Fruit fly (Drosophila melanogaster): ENCODE measurements around the gene CG13300.

Gene CG13300

DNA sequence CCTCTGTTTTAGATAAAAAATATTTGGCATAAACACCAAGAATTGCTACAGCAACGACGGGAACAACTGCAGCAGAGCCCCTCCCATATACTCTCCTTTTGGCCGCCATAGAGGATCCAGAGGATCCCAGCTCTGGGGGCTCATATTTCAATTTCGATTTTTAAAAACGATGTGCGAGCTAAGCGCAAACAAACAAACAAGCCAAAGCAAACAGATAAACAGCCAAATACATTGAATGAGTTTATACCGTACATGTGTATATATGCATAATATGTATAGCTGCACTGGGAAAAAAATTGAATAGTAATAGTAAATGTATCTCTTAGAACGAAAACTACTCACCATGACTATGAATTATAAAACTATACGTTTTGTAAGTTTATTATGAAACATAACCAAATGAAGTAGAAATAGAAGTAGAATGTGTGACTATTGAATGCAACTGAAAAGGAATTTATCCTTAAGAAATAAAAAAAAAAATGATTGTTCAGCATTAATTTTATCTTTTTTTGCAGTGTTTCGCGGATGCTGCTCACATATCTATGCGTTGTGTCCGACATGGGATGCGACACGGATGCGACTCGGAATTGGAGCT is 40.1 kb downstream of the CG13300 start (continued):
- TF ChIP-seq Hr38 (GFP tag; optimal IDR thresholded peaks at IDR 0.05) (no peak), CG11294 (GFP tag; IDR thresholded peaks at IDR 0.05) (no peak), ss (GFP tag; optimal IDR thresholded peaks at IDR 0.05) (no peak), Ets96B (tag; optimal IDR thresholded peaks at IDR 0.05) (peak; percentile 42), topi (GFP tag; optimal IDR thresholded peaks at IDR 0.05) (peak; percentile 63), Gug (GFP tag; IDR thresholded peaks at IDR 0.05) (no peak), fd59A (GFP tag; optimal IDR thresholded peaks at IDR 0.05) (no peak), dac (GFP tag; optimal IDR thresholded peaks at IDR 0.05) (no peak), CG3919 (GFP tag; optimal IDR thresholded peaks at IDR 0.05) (peak; percentile 46), Sox102F (GFP tag; optimal IDR thresholded peaks at IDR 0.05) (no peak), CG3032 (tag; optimal IDR thresholded peaks at IDR 0.05) (peak; percentile 3), fd85E (GFP tag; optimal IDR thresholded peaks at IDR 0.05) (no peak), CG31627 (GFP tag; optimal IDR thresholded peaks at IDR 0.05) (no peak), CG9139 (GFP tag; optimal IDR thresholded peaks at IDR 0.05) (no peak), CG10631 (GFP tag; optimal IDR thresholded peaks at IDR 0.05) (peak; percentile 29), CG32006 (GFP tag; optimal IDR thresholded peaks at IDR 0.05) (peak; percentile 26), Blimp-1 (GFP tag; optimal IDR thresholded peaks at IDR 0.05) (no peak), CG34406 (GFP tag; optimal IDR thresholded peaks at IDR 0.05) (no peak), CG8319 (GFP tag; optimal IDR thresholded peaks at IDR 0.05) (no peak), CG6854 (GFP tag; optimal IDR thresholded peaks at IDR 0.05) (no peak), CG8119 (GFP tag; IDR thresholded peaks at IDR 0.05) (no peak), cyc (GFP tag; optimal IDR thresholded peaks at IDR 0.05) (peak; percentile 41)

DNA sequence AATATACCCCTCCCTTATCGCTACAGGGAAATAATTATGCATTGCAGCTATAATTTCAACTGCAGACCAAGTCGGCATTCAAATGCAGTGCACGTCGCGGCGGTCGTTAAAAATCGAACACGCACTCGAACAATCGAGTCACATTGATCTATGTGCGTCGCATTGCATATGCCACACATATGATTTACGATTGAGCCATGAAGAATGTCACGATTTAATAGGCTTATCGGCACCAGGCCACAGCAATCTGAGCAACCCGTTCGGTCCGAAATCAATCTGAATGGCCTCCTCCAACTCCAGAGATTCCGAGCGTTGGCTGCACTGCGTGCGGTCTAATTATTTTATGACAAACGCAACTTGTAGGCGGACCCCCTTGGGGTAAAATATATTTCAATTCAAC is 41.7 kb downstream of the CG13300 start:
- TF ChIP-seq CG10669 (GFP tag; optimal IDR thresholded peaks at IDR 0.05) (no peak), OdsH (GFP tag; optimal IDR thresholded peaks at IDR 0.05) (no peak), fkh (GFP tag; optimal IDR thresholded peaks at IDR 0.05) (no peak), CG8119 (GFP tag; IDR thresholded peaks at IDR 0.05) (no peak), CG8319 (GFP tag; optimal IDR thresholded peaks at IDR 0.05) (no peak), CG6276 (GFP tag; optimal IDR thresholded peaks at IDR 0.05) (no peak), CG9139 (GFP tag; optimal IDR thresholded peaks at IDR 0.05) (no peak), acj6 (GFP tag; optimal IDR thresholded peaks at IDR 0.05) (no peak), Hr39 (GFP tag; optimal IDR thresholded peaks at IDR 0.05) (no peak), CG6808 (GFP tag; optimal IDR thresholded peaks at IDR 0.05) (no peak), pdm3 (GFP tag; optimal IDR thresholded peaks at IDR 0.05) (no peak), esn (GFP tag; optimal IDR thresholded peaks at IDR 0.05) (no peak), CG6163 (GFP tag; IDR thresholded peaks at IDR 0.05) (no peak), svp (GFP tag) (no peak), Smox (GFP tag; optimal IDR thresholded peaks at IDR 0.05) (no peak), CG4318 (GFP tag; optimal IDR thresholded peaks at IDR 0.05) (no peak), Eip93F (GFP tag; optimal IDR thresholded peaks at IDR 0.05) (no peak), Ets21C (GFP tag; optimal IDR thresholded peaks at IDR 0.05) (no peak)

DNA sequence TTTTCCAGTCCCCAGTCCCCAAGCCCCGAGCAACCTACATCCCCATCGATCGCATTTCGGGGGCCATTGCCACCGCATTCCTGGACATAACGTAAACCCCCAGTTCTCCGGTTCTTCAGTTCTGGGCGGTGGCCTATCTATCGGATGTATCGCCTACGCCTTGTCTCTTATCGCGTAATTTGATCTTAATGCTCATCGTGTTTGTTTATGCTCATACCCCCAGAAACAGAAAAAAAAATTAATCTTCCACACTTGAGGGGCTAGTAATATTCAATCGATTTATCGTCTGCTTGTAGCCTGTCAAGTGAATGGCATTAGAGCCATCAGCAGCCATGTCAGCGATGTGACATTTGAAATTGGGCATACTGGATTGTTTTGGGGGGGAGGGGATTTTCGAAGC is 42.5 kb downstream of the CG13300 start:
- TF ChIP-seq CG6163 (GFP tag; IDR thresholded peaks at IDR 0.05) (no peak), Sox15 (GFP tag; optimal IDR thresholded peaks at IDR 0.05) (no peak)

DNA sequence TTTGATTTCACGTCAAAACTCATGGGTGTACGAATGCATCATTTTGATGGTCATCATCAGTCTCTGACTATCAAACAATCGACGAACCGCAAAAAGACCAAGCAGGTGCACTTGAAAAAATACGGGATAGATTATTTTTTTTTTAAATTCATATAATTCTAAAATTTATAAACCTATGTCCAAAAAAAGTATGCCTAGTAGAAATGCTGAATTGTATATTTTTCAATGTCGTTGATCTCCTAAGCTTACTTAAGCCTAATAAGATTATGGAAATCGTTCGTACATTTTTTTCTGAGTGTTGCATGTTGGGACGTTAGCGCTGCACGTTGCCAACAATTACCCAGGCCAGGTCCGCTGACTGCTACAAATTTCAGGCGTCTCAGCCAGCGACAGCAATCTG is 43.6 kb downstream of the CG13300 start:
- TF ChIP-seq CG8319 (GFP tag; optimal IDR thresholded peaks at IDR 0.05) (no peak), salr (GFP tag; optimal IDR thresholded peaks at IDR 0.05) (peak in 1 of 2 experiments; percentile 72), eg (GFP tag; IDR thresholded peaks at IDR 0.05) (peak; percentile 84), Sox102F (GFP tag; optimal IDR thresholded peaks at IDR 0.05) (no peak), OdsH (GFP tag; optimal IDR thresholded peaks at IDR 0.05) (peak; percentile 51), CG4318 (GFP tag; optimal IDR thresholded peaks at IDR 0.05) (peak; percentile 65), CG6276 (GFP tag; optimal IDR thresholded peaks at IDR 0.05) (peak; percentile 80), Met (GFP tag; optimal IDR thresholded peaks at IDR 0.05) (no peak), CG6792 (GFP tag; optimal IDR thresholded peaks at IDR 0.05) (no peak), CG6163 (GFP tag; IDR thresholded peaks at IDR 0.05) (peak; percentile 77), Blimp-1 (GFP tag; optimal IDR thresholded peaks at IDR 0.05) (no peak), CG8632 (GFP tag; optimal IDR thresholded peaks at IDR 0.05) (no peak), Eip93F (GFP tag; optimal IDR thresholded peaks at IDR 0.05) (no peak), CG16779 (tag; optimal IDR thresholded peaks at IDR 0.05) (peak; percentile 14), Hr4 (GFP tag; optimal IDR thresholded peaks at IDR 0.05) (peak; percentile 77), CG3032 (tag; optimal IDR thresholded peaks at IDR 0.05) (peak; percentile 17), CG11902 (GFP tag; optimal IDR thresholded peaks at IDR 0.05) (no peak), CG32006 (GFP tag; optimal IDR thresholded peaks at IDR 0.05) (peak; percentile 84), lz (GFP tag; optimal IDR thresholded peaks at IDR 0.05) (no peak)
